Worm (Caenorhabditis elegans) whole organism, L1 larva: ENCODE data around the gene str-232.

Source experiments
- elt-3 ChIP-seq, 6 experiments: fragments of 150-350 bp in 1 of 6; sonication (generic microtip); optimal IDR thresholded peaks; 2 replicates each; lab custom pipeline; 2017 to 2018; ENCODE audit warnings: missing biosample characterization in 6 of 6, missing genetic modification characterization in 6 of 6, inconsistent platforms in 1 of 6
- ets-5 ChIP-seq: fragments of 200-800 bp; sonication (Bioruptor generic); IDR thresholded peaks from 2 replicates; pipeline ENCODE4 v1.3.6; 2022; ENCODE audit warnings: missing genetic modification characterization, missing compliant biosample characterization
- hlh-17 ChIP-seq: fragments of 200-800 bp; sonication (Bioruptor generic); optimal IDR thresholded peaks from 2 replicates; lab custom pipeline; 2018; ENCODE audit warnings: missing genetic modification characterization, mild to moderate bottlenecking, missing compliant biosample characterization, moderate library complexity, borderline replicate concordance
- nhr-12 ChIP-seq: sonication (generic microtip); optimal IDR thresholded peaks from 2 replicates; lab custom pipeline; 2017; ENCODE audit warnings: missing biosample characterization, missing genetic modification characterization
- nhr-237 ChIP-seq: fragments of 150-350 bp; optimal IDR thresholded peaks from 2 replicates; lab custom pipeline; 2014; ENCODE audit warnings: missing biosample characterization, missing genetic modification characterization
- tbx-2 ChIP-seq: sonication (generic microtip); optimal IDR thresholded peaks from 2 replicates; lab custom pipeline; 2016; ENCODE audit warnings: missing genetic modification characterization, missing compliant biosample characterization
- unc-62 ChIP-seq: fragments of 150-350 bp; optimal IDR thresholded peaks from 2 replicates; lab custom pipeline; 2014; ENCODE audit warnings: missing biosample characterization, missing genetic modification reagents, missing genetic modification characterization
- vab-15 ChIP-seq: sonication (generic microtip); optimal IDR thresholded peaks from 2 replicates; lab custom pipeline; 2017; ENCODE audit warnings: missing genotype, mild to moderate bottlenecking, missing genetic modification characterization, missing compliant biosample characterization

DNA sequence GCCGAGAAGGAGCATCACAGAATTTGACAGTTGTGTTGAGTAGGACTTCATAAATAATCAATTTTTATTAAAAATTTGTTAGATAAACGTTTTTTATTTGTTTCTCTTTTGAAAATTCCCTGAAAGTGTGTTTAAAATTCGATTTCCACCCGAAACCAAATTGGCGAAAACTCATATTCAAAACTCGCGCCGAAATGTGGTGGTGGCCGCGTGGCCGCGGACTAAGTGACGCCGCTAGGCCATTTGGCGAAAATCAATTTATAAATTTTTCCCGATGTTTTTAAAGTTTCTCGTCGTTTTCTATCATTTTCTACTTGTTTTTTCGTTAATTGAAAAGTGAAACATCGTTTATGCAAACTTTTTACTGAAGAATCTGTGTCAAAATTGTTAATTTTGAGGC, 7.0 kb upstream of the str-232 start:
- TF ChIP-seq hlh-17, result no peak
- no peak for TF ChIP-seq nhr-237
- no peak for TF ChIP-seq ets-5
- TF ChIP-seq nhr-12 (tag; lab: Kevin White, UChicago), result no peak
- no peak for TF ChIP-seq tbx-2 (tag; lab: Kevin White, UChicago)
- no peak for TF ChIP-seq unc-62
- no peak for TF ChIP-seq vab-15 (tag; lab: Kevin White, UChicago)
- no peak for TF ChIP-seq elt-3 (tag; optimal IDR thresholded peaks at IDR 0.05; lab: Kevin White, UChicago)
